Fruit fly (Drosophila melanogaster): Measurements from ENCODE around the gene CG32263.

The CG32263 gene

dm6 chr3L:3855194-3855980 is 44.5 kb upstream of the CG32263 start (continued):
- TF ChIP-seq Tbp (GFP tag; optimal IDR thresholded peaks at IDR 0.05) (no peak), peb (GFP tag; IDR thresholded peaks at IDR 0.05) (peak; percentile 47; the same call in 1 of the 2 replicates), bcd (GFP tag; optimal IDR thresholded peaks at IDR 0.05) (peak; percentile 46), CG15269 (tag; optimal IDR thresholded peaks at IDR 0.05) (peak; percentile 50), onecut (GFP tag; IDR thresholded peaks at IDR 0.05) (peak; percentile 38; the same call in 1 of the 2 replicates), CG7928 (GFP tag; optimal IDR thresholded peaks at IDR 0.05) (no peak), fd102C (GFP tag; optimal IDR thresholded peaks at IDR 0.05) (peak; percentile 63), Usf (GFP tag; optimal IDR thresholded peaks at IDR 0.05) (peak; percentile 8), esg (GFP tag; conservative IDR thresholded peaks at IDR 0.05) (peak; percentile 50), CG6854 (GFP tag; optimal IDR thresholded peaks at IDR 0.05) (no peak), CG9215 (GFP tag; IDR thresholded peaks at IDR 0.05) (no peak), CG9609 (GFP tag; optimal IDR thresholded peaks at IDR 0.05) (no peak), CkIIα-i1 (GFP tag; IDR thresholded peaks at IDR 0.05) (no peak), zen (tag; optimal IDR thresholded peaks at IDR 0.05) (peak; percentile 56), sens-2 (GFP tag; IDR thresholded peaks at IDR 0.05) (no peak), slbo (GFP tag; IDR thresholded peaks at IDR 0.05) (no peak), oc (tag; optimal IDR thresholded peaks at IDR 0.05) (peak; percentile 61), Dfd (GFP tag; optimal IDR thresholded peaks at IDR 0.05) (no peak), CG1647 (GFP tag; optimal IDR thresholded peaks at IDR 0.05) (no peak), CG31365 (tag; optimal IDR thresholded peaks at IDR 0.05) (no peak), h (optimal IDR thresholded peaks at IDR 0.05) (no peak), Xbp1 (GFP tag; optimal IDR thresholded peaks at IDR 0.05) (peak; percentile 42), nerfin-1 (tag; optimal IDR thresholded peaks at IDR 0.05) (peak; percentile 41), Max (GFP tag; optimal IDR thresholded peaks at IDR 0.05) (peak; percentile 4), CG2199 (GFP tag; IDR thresholded peaks at IDR 0.05) (0 out of 3 replicates have a peak, but pooled peaks have one; percentile 11), Camta (GFP tag; optimal IDR thresholded peaks at IDR 0.05) (peak; percentile 1), insv (GFP tag; optimal IDR thresholded peaks at IDR 0.05) (no peak), CG8290 (GFP tag; optimal IDR thresholded peaks at IDR 0.05) (peak; percentile 9), CG8290 (tag; optimal IDR thresholded peaks at IDR 0.05) (no peak), stwl (tag; optimal IDR thresholded peaks at IDR 0.05) (no peak), MBD-R2 (GFP tag; IDR thresholded peaks at IDR 0.05) (no peak), Atf3 (GFP tag; optimal IDR thresholded peaks at IDR 0.05) (no peak), CG18476 (GFP tag; optimal IDR thresholded peaks at IDR 0.05) (no peak), CrebB (tag; optimal IDR thresholded peaks at IDR 0.05) (no peak), MESR4 (GFP tag; optimal IDR thresholded peaks at IDR 0.05) (no peak), CG17568 (GFP tag; optimal IDR thresholded peaks at IDR 0.05) (no peak), CG30431 (GFP tag; optimal IDR thresholded peaks at IDR 0.05) (peak; percentile 6), Ssrp (tag; optimal IDR thresholded peaks at IDR 0.05) (peak; percentile 70), fd96Cb (tag; optimal IDR thresholded peaks at IDR 0.05) (peak; percentile 41), Hr51 (GFP tag; optimal IDR thresholded peaks at IDR 0.05) (peak in 1 of 2 experiments; percentile 56), CG1603 (tag; optimal IDR thresholded peaks at IDR 0.05) (no peak), Lhr (GFP tag; optimal IDR thresholded peaks at IDR 0.05) (peak; percentile 32), cas (GFP tag; IDR thresholded peaks at IDR 0.05) (no peak), Spps (tag; optimal IDR thresholded peaks at IDR 0.05) (peak; percentile 60), gcm (GFP tag; optimal IDR thresholded peaks at IDR 0.05) (peak; percentile 55), Taf1 (GFP tag; IDR thresholded peaks at IDR 0.05) (no peak), Fer3 (tag; optimal IDR thresholded peaks at IDR 0.05) (no peak), Optix (GFP tag; IDR thresholded peaks at IDR 0.05) (no peak), CG1024 (GFP tag; IDR thresholded peaks at IDR 0.05) (peak; percentile 51), Stat92E (GFP tag; optimal IDR thresholded peaks at IDR 0.05) (peak in 1 of 3 experiments; percentile 11)

Measured in whole organism, embryonic.